Worm (Caenorhabditis elegans): ENCODE data around the gene F41C3.1.

DNA sequence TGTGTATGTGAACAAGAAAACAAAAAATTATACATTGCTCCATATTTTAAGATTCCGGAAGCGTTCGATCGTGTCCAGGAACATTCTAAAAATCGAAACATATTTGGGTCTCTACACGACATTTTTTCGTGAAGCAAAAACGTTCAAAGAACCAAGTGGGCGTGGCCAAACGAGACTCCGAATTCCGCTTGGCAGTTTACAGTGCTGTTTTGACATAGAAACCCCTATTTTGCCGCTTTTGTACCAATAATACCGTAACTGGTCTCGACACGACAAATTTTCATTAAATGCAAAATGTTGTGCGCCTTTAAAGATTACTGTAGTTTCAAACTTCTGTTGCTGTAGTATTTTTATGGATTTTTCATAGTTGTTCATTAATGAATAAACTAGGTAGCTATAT, 3.5 kb downstream of the F41C3.1 start:
- no peak for TF ChIP-seq dao-5 (tag; optimal IDR thresholded peaks at IDR 0.05)
- TF ChIP-seq him-1 (tag; optimal IDR thresholded peaks at IDR 0.05), result no peak
